Worm (Caenorhabditis elegans) whole organism, L2 larva: ENCODE results near the gene F29C4.4.
"Not testable (repeated sequence)": the region's sequence is repeated elsewhere in the genome, so short reads cannot be mapped to it uniquely, and the experiment has no call there.

Experiments
- C34F6.9 ChIP-seq: fragments of 150-350 bp; optimal IDR thresholded peaks from 2 replicates; lab custom pipeline; 2014; ENCODE audit warnings: missing biosample characterization, missing genetic modification characterization
- R02D3.7 ChIP-seq: fragments of 150-350 bp; optimal IDR thresholded peaks from 2 replicates; lab custom pipeline; 2014; ENCODE audit warnings: missing biosample characterization, missing genetic modification characterization
- Y55F3AM.14 ChIP-seq: fragments of 200-800 bp; sonication (Bioruptor generic); optimal IDR thresholded peaks from 2 replicates; lab custom pipeline; 2018; ENCODE audit warnings: mild to moderate bottlenecking, missing genetic modification characterization, missing compliant biosample characterization
- ZK546.5 ChIP-seq: sonication (generic microtip); optimal IDR thresholded peaks from 2 replicates; lab custom pipeline; 2017; ENCODE audit warnings: missing biosample characterization, missing genetic modification characterization
- alr-1 ChIP-seq: fragments of 150-350 bp; optimal IDR thresholded peaks from 2 replicates; lab custom pipeline; 2014; ENCODE audit warnings: missing biosample characterization, missing genetic modification characterization
- aly-2 ChIP-seq: fragments of 150-350 bp; optimal IDR thresholded peaks from 2 replicates; lab custom pipeline; 2014; ENCODE audit warnings: missing biosample characterization, missing genetic modification characterization
- ama-1 ChIP-seq: fragments of 150-350 bp; optimal IDR thresholded peaks from 2 replicates; lab custom pipeline; 2018; ENCODE audit warnings: inconsistent platforms
- ceh-16 ChIP-seq: fragments of 150-350 bp; optimal IDR thresholded peaks from 2 replicates; lab custom pipeline; 2014; ENCODE audit warnings: missing biosample characterization, missing genetic modification characterization
- ceh-82 ChIP-seq: fragments of 150-350 bp; optimal IDR thresholded peaks from 2 replicates; lab custom pipeline; 2014; ENCODE audit warnings: missing biosample characterization, missing genetic modification characterization
- crh-2 ChIP-seq: sonication (generic microtip); optimal IDR thresholded peaks from 2 replicates; lab custom pipeline; 2017; ENCODE audit warnings: missing biosample characterization, missing genetic modification characterization
- egl-27 ChIP-seq: sonication (generic microtip); optimal IDR thresholded peaks from 3 replicates; lab custom pipeline; 2017; ENCODE audit warnings: missing biosample characterization, missing genetic modification reagents, missing genetic modification characterization
- elt-1 ChIP-seq: fragments of 150-350 bp; optimal IDR thresholded peaks from 2 replicates; lab custom pipeline; 2014; ENCODE audit warnings: missing biosample characterization, missing genetic modification characterization
- elt-3 ChIP-seq: sonication (generic microtip); optimal IDR thresholded peaks from 2 replicates; lab custom pipeline; 2017; ENCODE audit warnings: missing biosample characterization, missing genetic modification characterization
- fos-1 ChIP-seq: fragments of 150-350 bp; optimal IDR thresholded peaks from 2 replicates; lab custom pipeline; 2014; ENCODE audit warnings: missing biosample characterization, missing genetic modification characterization
- gmeb-1 ChIP-seq: fragments of 150-350 bp; optimal IDR thresholded peaks from 2 replicates; lab custom pipeline; 2014; ENCODE audit warnings: missing biosample characterization, missing genetic modification characterization
- lin-11 ChIP-seq: fragments of 150-350 bp; sonication (generic microtip); optimal IDR thresholded peaks from 2 replicates; lab custom pipeline; 2014; ENCODE audit warnings: missing biosample characterization, missing genetic modification characterization, inconsistent platforms, mixed read lengths
- lin-13 ChIP-seq: fragments of 150-350 bp; optimal IDR thresholded peaks from 2 replicates; lab custom pipeline; 2014; ENCODE audit warnings: missing biosample characterization, missing genetic modification reagents, missing genetic modification characterization
- lin-39 ChIP-seq: fragments of 150-350 bp; optimal IDR thresholded peaks from 2 replicates; lab custom pipeline; 2014; ENCODE audit warnings: missing biosample characterization, missing genetic modification reagents, missing genetic modification characterization
- lsy-2 ChIP-seq, 2 experiments: fragments of 150-350 bp in 1 of 2; sonication (generic microtip) in 1 of 2; optimal IDR thresholded peaks; 2 replicates each; lab custom pipeline; 2014 to 2017; ENCODE audit warnings: missing biosample characterization in 2 of 2, missing genetic modification characterization in 2 of 2
- mab-5 ChIP-seq: fragments of 150-350 bp; optimal IDR thresholded peaks from 2 replicates; lab custom pipeline; 2014; ENCODE audit warnings: missing biosample characterization, missing genetic modification characterization
- mbf-1 ChIP-seq: sonication (generic microtip); optimal IDR thresholded peaks from 2 replicates; lab custom pipeline; 2017; ENCODE audit warnings: missing biosample characterization, missing genetic modification characterization
- mdl-1 ChIP-seq, 2 experiments: fragments of 150-350 bp in 1 of 2; sonication (generic microtip) in 1 of 2; optimal IDR thresholded peaks; 2 replicates each; lab custom pipeline; 2017; ENCODE audit warnings: missing biosample characterization in 2 of 2, missing genetic modification characterization in 2 of 2
- nhr-10 ChIP-seq: sonication (generic microtip); optimal IDR thresholded peaks from 2 replicates; lab custom pipeline; 2017; ENCODE audit warnings: missing biosample characterization, missing genetic modification characterization
- nhr-23 ChIP-seq: fragments of 150-350 bp; optimal IDR thresholded peaks from 2 replicates; lab custom pipeline; 2014; ENCODE audit warnings: missing biosample characterization, missing genetic modification reagents, missing genetic modification characterization
- nhr-237 ChIP-seq: fragments of 150-350 bp; optimal IDR thresholded peaks from 2 replicates; lab custom pipeline; 2014; ENCODE audit warnings: missing biosample characterization, missing genetic modification characterization
- nhr-77 ChIP-seq: fragments of 150-350 bp; optimal IDR thresholded peaks from 2 replicates; lab custom pipeline; 2014; ENCODE audit warnings: missing biosample characterization, missing genetic modification characterization
- peb-1 ChIP-seq: fragments of 150-350 bp; optimal IDR thresholded peaks from 2 replicates; lab custom pipeline; 2014; ENCODE audit warnings: missing biosample characterization, missing genetic modification characterization
- sma-3 ChIP-seq: sonication (generic microtip); optimal IDR thresholded peaks from 2 replicates; lab custom pipeline; 2016; ENCODE audit warnings: missing genetic modification reagents, missing genetic modification characterization, missing compliant biosample characterization
- sma-9 ChIP-seq, 2 experiments: fragments of 150-350 bp in 1 of 2; sonication (generic microtip) in 1 of 2; optimal IDR thresholded peaks; 2 replicates each; lab custom pipeline; 2014 to 2016; ENCODE audit warnings: missing genetic modification characterization in 2 of 2, mild to moderate bottlenecking in 1 of 2, missing biosample characterization in 1 of 2, missing compliant biosample characterization in 1 of 2, missing genetic modification reagents in 1 of 2, moderate library complexity in 1 of 2
- snpc-4 ChIP-seq: fragments of 150-350 bp; optimal IDR thresholded peaks from 2 replicates; lab custom pipeline; 2014; ENCODE audit warnings: missing biosample characterization, missing genetic modification characterization
- unc-39 ChIP-seq: fragments of 150-350 bp; optimal IDR thresholded peaks from 2 replicates; lab custom pipeline; 2014; ENCODE audit warnings: missing biosample characterization, missing genetic modification characterization
- unc-55 ChIP-seq: fragments of 150-350 bp; sonication (generic microtip); optimal IDR thresholded peaks from 3 replicates; lab custom pipeline; 2014; ENCODE audit warnings: missing biosample characterization, missing genetic modification reagents, missing genetic modification characterization
- unc-62 ChIP-seq: fragments of 150-350 bp; optimal IDR thresholded peaks from 2 replicates; lab custom pipeline; 2014; ENCODE audit warnings: missing biosample characterization, missing genetic modification reagents, missing genetic modification characterization
- zag-1 ChIP-seq: fragments of 150-350 bp; optimal IDR thresholded peaks from 2 replicates; lab custom pipeline; 2014; ENCODE audit warnings: missing biosample characterization, missing genetic modification characterization
- ztf-1 ChIP-seq: fragments of 200-800 bp; sonication (Bioruptor generic); conservative IDR thresholded peaks from 2 replicates; pipeline ENCODE4 v1.3.6; 2022; ENCODE audit warnings: missing genetic modification characterization, missing compliant biosample characterization

The F29C4.4 gene

ce11 chrIV:111377-111776, at the start of gene F29C4.4:
Gene F29C4.4, plus strand, starts transcription at chrIV:111677.
- not testable (repeated sequence) for TF ChIP-seq nhr-77 (tag; lab: Kevin White, UChicago); aly-2 (tag; lab: Kevin White, UChicago); unc-55

DNA sequence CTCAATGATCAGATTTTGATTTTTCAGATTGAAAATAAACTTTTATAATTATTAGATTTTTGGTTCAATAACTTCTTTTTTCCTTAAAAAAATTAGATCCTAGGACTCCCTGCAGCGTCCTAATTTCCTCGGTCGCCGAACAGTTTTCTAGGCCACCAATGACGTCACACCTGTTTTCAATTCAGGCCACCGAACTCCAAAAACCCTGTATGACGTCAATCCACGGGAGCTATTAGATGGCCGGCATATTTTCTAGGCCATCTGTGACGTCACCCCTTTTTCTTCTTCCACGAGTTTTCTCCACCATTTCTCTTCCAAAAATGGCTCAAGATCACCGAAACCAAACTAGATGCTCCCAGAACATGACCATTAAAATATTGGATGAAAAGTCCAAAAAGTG, 40.2 kb upstream of the F29C4.4 start:
- TF ChIP-seq elt-1 (tag; lab: Kevin White, UChicago) (no peak), ceh-82 (no peak), gmeb-1 (tag; lab: Kevin White, UChicago) (no peak), nhr-23 (no peak), C34F6.9 (tag; lab: Kevin White, UChicago) (no peak), lin-39 (tag; lab: Kevin White, UChicago) (no peak), elt-3 (tag; lab: Kevin White, UChicago) (no peak), mbf-1 (tag; lab: Kevin White, UChicago) (no peak), aly-2 (tag; lab: Kevin White, UChicago) (no peak), nhr-77 (tag; lab: Kevin White, UChicago) (no peak), R02D3.7 (no peak), mab-5 (no peak), ZK546.5 (no peak), crh-2 (tag; lab: Kevin White, UChicago) (no peak), fos-1 (no peak), lin-11 (no peak), unc-62 (no peak), alr-1 (tag; lab: Kevin White, UChicago) (no peak)

DNA sequence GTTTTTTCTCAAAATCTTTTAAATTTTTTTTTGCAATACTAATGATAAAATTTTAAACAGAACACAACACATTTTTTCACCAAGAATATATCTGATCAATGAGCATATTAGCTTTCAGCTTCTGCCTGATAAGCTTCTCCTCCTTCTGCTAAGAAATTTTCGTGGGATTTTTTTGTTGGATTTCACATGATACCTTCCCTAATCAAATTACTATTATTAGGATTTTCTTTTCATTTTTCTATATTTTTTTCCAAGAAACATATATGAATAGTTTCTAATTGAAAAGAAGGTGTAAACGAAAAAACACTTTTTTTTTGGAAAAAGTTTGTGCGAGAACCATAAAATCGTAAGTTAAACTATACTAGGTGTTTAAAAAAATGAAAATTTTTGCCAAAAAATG, 38.3 kb upstream of the F29C4.4 start:
- TF ChIP-seq peb-1 (tag; lab: Kevin White, UChicago): no peak
- no peak for TF ChIP-seq nhr-237 (tag; lab: Kevin White, UChicago)
- TF ChIP-seq snpc-4 (tag; lab: Kevin White, UChicago): no peak
- TF ChIP-seq elt-3 (tag; lab: Kevin White, UChicago): no peak
- no peak for TF ChIP-seq elt-1 (tag; lab: Kevin White, UChicago)

ce11 chrIV:76070-76469, 35.4 kb upstream of the F29C4.4 start, which contains the start of gene T05C7.8:
Gene T05C7.8, plus strand, starts transcription at chrIV:76370.
- no peak for TF ChIP-seq ZK546.5
- TF ChIP-seq nhr-10 (tag; lab: Kevin White, UChicago): no peak
- TF ChIP-seq ceh-16 (tag; lab: Kevin White, UChicago): no peak
- no peak for TF ChIP-seq snpc-4 (tag; lab: Kevin White, UChicago)
- no peak for TF ChIP-seq elt-1 (tag; lab: Kevin White, UChicago)
- no peak for TF ChIP-seq egl-27
- no peak for TF ChIP-seq mab-5
- TF ChIP-seq sma-3 (GFP tag; lab: Kevin White, UChicago): no peak
- TF ChIP-seq Y55F3AM.14 (GFP tag; lab: Kevin White, UChicago): no peak
- TF ChIP-seq ztf-1 (GFP tag; lab: Robert Waterston, UW): no peak
- TF ChIP-seq lin-13: no peak
- TF ChIP-seq nhr-77 (tag; lab: Kevin White, UChicago): no peak
- TF ChIP-seq lin-11: no peak
- TF ChIP-seq zag-1: no peak

- TF ChIP-seq fos-1 (no peak), egl-27 (no peak), ama-1 (lab: Kevin White, UChicago) (no peak), nhr-237 (tag; lab: Kevin White, UChicago) (no peak), ztf-1 (GFP tag; lab: Robert Waterston, UW) (no peak), R02D3.7 (no peak), nhr-77 (tag; lab: Kevin White, UChicago) (no peak), lsy-2 (tag; optimal IDR thresholded peaks at IDR 0.05; lab: Kevin White, UChicago) (no peak), lin-13 (no peak), unc-62 (no peak), unc-55 (no peak), lin-11 (no peak), elt-1 (tag; lab: Kevin White, UChicago) (no peak), nhr-10 (tag; lab: Kevin White, UChicago) (no peak), peb-1 (tag; lab: Kevin White, UChicago) (no peak), mdl-1 (tag; optimal IDR thresholded peaks at IDR 0.05; lab: Kevin White, UChicago) (no peak), sma-9 (GFP tag; optimal IDR thresholded peaks at IDR 0.05; lab: Kevin White, UChicago) (no peak), sma-9 (tag; optimal IDR thresholded peaks at IDR 0.05; lab: Kevin White, UChicago) (no peak), sma-3 (GFP tag; lab: Kevin White, UChicago) (no peak), mab-5 (no peak), unc-39 (no peak)
Observed at ce11 chrIV:77421-77820, 34.1 kb upstream of the F29C4.4 start.
